Worm (Caenorhabditis elegans): ENCODE data around the gene Y9C9A.16.

- TF ChIP-seq zag-1 (tag; optimal IDR thresholded peaks at IDR 0.05) (no peak), ZK546.5 (tag; optimal IDR thresholded peaks at IDR 0.05) (no peak), elt-3 (tag; optimal IDR thresholded peaks at IDR 0.05) (no peak), ztf-1 (GFP tag; conservative IDR thresholded peaks at IDR 0.05) (no peak), aly-2 (tag; optimal IDR thresholded peaks at IDR 0.05) (no peak), skn-1 (tag; optimal IDR thresholded peaks at IDR 0.05) (no peak)
These were observed 34.2 kb downstream of the Y9C9A.16 start, which contains the start of gene Y9C9A.5 for ce11 chrIV:4941681-4942080.

Data from whole organism, L2 larva.